Worm (Caenorhabditis elegans) whole organism, L3 larva: ENCODE measurements around the gene C24F3.2.

Experiments used
- R02D3.7 ChIP-seq: fragments of 150-350 bp; optimal IDR thresholded peaks from 2 replicates; lab custom pipeline; 2014; ENCODE audit warnings: missing biosample characterization, missing genetic modification characterization
- ZK546.5 ChIP-seq: sonication (generic microtip); optimal IDR thresholded peaks from 2 replicates; lab custom pipeline; 2017; ENCODE audit warnings: missing biosample characterization, missing genetic modification characterization
- aly-2 ChIP-seq: fragments of 150-350 bp; optimal IDR thresholded peaks from 2 replicates; lab custom pipeline; 2014; ENCODE audit warnings: missing biosample characterization, missing genetic modification characterization
- ama-1 ChIP-seq: fragments of 150-350 bp; optimal IDR thresholded peaks from 2 replicates; lab custom pipeline; 2018
- ceh-16 ChIP-seq: sonication (generic microtip); optimal IDR thresholded peaks from 2 replicates; lab custom pipeline; 2017; ENCODE audit warnings: missing biosample characterization, missing genetic modification characterization
- ceh-28 ChIP-seq: fragments of 150-350 bp; optimal IDR thresholded peaks from 2 replicates; lab custom pipeline; 2014; ENCODE audit warnings: missing biosample characterization, missing genetic modification reagents, missing genetic modification characterization
- ceh-82 ChIP-seq: fragments of 150-350 bp; optimal IDR thresholded peaks from 2 replicates; lab custom pipeline; 2014; ENCODE audit warnings: missing biosample characterization, missing genetic modification characterization
- ceh-9 ChIP-seq: sonication (generic microtip); optimal IDR thresholded peaks from 2 replicates; lab custom pipeline; 2018; ENCODE audit warnings: missing biosample characterization, missing genetic modification characterization
- daf-12 ChIP-seq: fragments of 150-350 bp; optimal IDR thresholded peaks from 2 replicates; lab custom pipeline; 2014; ENCODE audit warnings: missing biosample characterization, missing genetic modification reagents, missing genetic modification characterization
- egl-27 ChIP-seq: sonication (generic microtip); optimal IDR thresholded peaks from 4 replicates; lab custom pipeline; 2017; ENCODE audit warnings: missing biosample characterization, missing genetic modification reagents, missing genetic modification characterization
- egl-5 ChIP-seq: fragments of 150-350 bp; optimal IDR thresholded peaks from 2 replicates; lab custom pipeline; 2017; ENCODE audit warnings: missing biosample characterization, missing genetic modification reagents, missing genetic modification characterization, inconsistent platforms
- elt-1 ChIP-seq: fragments of 150-350 bp; optimal IDR thresholded peaks from 2 replicates; lab custom pipeline; 2014; ENCODE audit warnings: missing biosample characterization, missing genetic modification characterization
- elt-2 ChIP-seq: sonication (generic microtip); optimal IDR thresholded peaks from 2 replicates; lab custom pipeline; 2016; ENCODE audit warnings: missing genetic modification reagents, mild to moderate bottlenecking, missing genetic modification characterization, missing compliant biosample characterization
- elt-3 ChIP-seq, 3 experiments: fragments of 150-350 bp in 1 of 3; sonication (generic microtip) in 2 of 3; optimal IDR thresholded peaks; 2 replicates in 2 of 3; 4 replicates in 1 of 3; lab custom pipeline; 2014 to 2017; ENCODE audit warnings: missing biosample characterization in 3 of 3, missing genetic modification characterization in 3 of 3
- eor-1 ChIP-seq, 2 experiments: fragments of 150-350 bp; optimal IDR thresholded peaks; 2 replicates each; lab custom pipeline; 2014 to 2018; ENCODE audit warnings: missing biosample characterization in 2 of 2, missing genetic modification characterization in 2 of 2
- fkh-10 ChIP-seq: sonication (generic microtip); optimal IDR thresholded peaks from 2 replicates; lab custom pipeline; 2017; ENCODE audit warnings: missing biosample characterization, missing genetic modification reagents, missing genetic modification characterization
- fkh-2 ChIP-seq: fragments of 150-350 bp; optimal IDR thresholded peaks from 2 replicates; lab custom pipeline; 2014; ENCODE audit warnings: missing biosample characterization, missing genetic modification reagents, missing genetic modification characterization
- fos-1 ChIP-seq: fragments of 150-350 bp; optimal IDR thresholded peaks from 2 replicates; lab custom pipeline; 2014; ENCODE audit warnings: missing biosample characterization, missing genetic modification characterization
- hmg-11 ChIP-seq: sonication (generic microtip); optimal IDR thresholded peaks from 2 replicates; lab custom pipeline; 2016; ENCODE audit warnings: missing genetic modification characterization, missing compliant biosample characterization
- jun-1 ChIP-seq: fragments of 150-350 bp; optimal IDR thresholded peaks from 2 replicates; lab custom pipeline; 2014; ENCODE audit warnings: missing biosample characterization, missing genetic modification reagents, missing genetic modification characterization
- lin-15B ChIP-seq: fragments of 150-350 bp; optimal IDR thresholded peaks from 2 replicates; lab custom pipeline; 2014; ENCODE audit warnings: missing biosample characterization, missing genetic modification characterization
- lin-39 ChIP-seq: fragments of 150-350 bp; optimal IDR thresholded peaks from 2 replicates; lab custom pipeline; 2018; ENCODE audit warnings: missing biosample characterization, missing genetic modification reagents, missing genetic modification characterization
- lsy-12 ChIP-seq: sonication (generic microtip); optimal IDR thresholded peaks from 2 replicates; lab custom pipeline; 2016; ENCODE audit warnings: mild to moderate bottlenecking, missing genetic modification characterization, missing compliant biosample characterization
- mdl-1 ChIP-seq: fragments of 150-350 bp; optimal IDR thresholded peaks from 2 replicates; lab custom pipeline; 2014; ENCODE audit warnings: missing biosample characterization, missing genetic modification characterization
- mml-1 ChIP-seq: fragments of 150-350 bp; sonication (generic microtip); optimal IDR thresholded peaks from 3 replicates; lab custom pipeline; 2014; ENCODE audit warnings: missing biosample characterization, missing genetic modification characterization
- nfya-1 ChIP-seq: sonication (generic microtip); optimal IDR thresholded peaks from 2 replicates; lab custom pipeline; 2017; ENCODE audit warnings: missing genetic modification characterization, mild to moderate bottlenecking, missing compliant biosample characterization, antibody characterized with exemption, moderate library complexity; ENCODE audit not compliant: insufficient read depth
- nhr-11 ChIP-seq: fragments of 150-350 bp; optimal IDR thresholded peaks from 2 replicates; lab custom pipeline; 2014; ENCODE audit warnings: missing biosample characterization, missing genetic modification characterization
- nhr-12 ChIP-seq: fragments of 150-350 bp; optimal IDR thresholded peaks from 2 replicates; lab custom pipeline; 2014; ENCODE audit warnings: missing biosample characterization, missing genetic modification characterization
- nhr-23 ChIP-seq: fragments of 150-350 bp; optimal IDR thresholded peaks from 2 replicates; lab custom pipeline; 2014; ENCODE audit warnings: missing biosample characterization, missing genetic modification reagents, missing genetic modification characterization
- nhr-237 ChIP-seq: fragments of 150-350 bp; optimal IDR thresholded peaks from 2 replicates; lab custom pipeline; 2014; ENCODE audit warnings: missing biosample characterization, missing genetic modification characterization
- nhr-25 ChIP-seq: sonication (generic microtip); optimal IDR thresholded peaks from 2 replicates; lab custom pipeline; 2017; ENCODE audit warnings: missing biosample characterization, missing genetic modification characterization
- nhr-28 ChIP-seq: fragments of 150-350 bp; optimal IDR thresholded peaks from 2 replicates; lab custom pipeline; 2014; ENCODE audit warnings: missing biosample characterization, missing genetic modification characterization
- nhr-43 ChIP-seq: sonication (generic microtip); optimal IDR thresholded peaks from 2 replicates; lab custom pipeline; 2016; ENCODE audit warnings: mild to moderate bottlenecking, missing genetic modification characterization, missing compliant biosample characterization; ENCODE audit not compliant: poor library complexity, severe bottlenecking
- nhr-67 ChIP-seq: fragments of 150-350 bp; optimal IDR thresholded peaks from 2 replicates; lab custom pipeline; 2014; ENCODE audit warnings: missing biosample characterization, missing genetic modification characterization
- nhr-76 ChIP-seq: fragments of 150-350 bp; sonication (generic microtip); optimal IDR thresholded peaks from 5 replicates; lab custom pipeline; 2014; ENCODE audit warnings: missing biosample characterization, missing genetic modification characterization
- nhr-77 ChIP-seq: fragments of 150-350 bp; optimal IDR thresholded peaks from 2 replicates; lab custom pipeline; 2014; ENCODE audit warnings: missing biosample characterization, missing genetic modification characterization
- pha-4 ChIP-seq: fragments of 150-350 bp; optimal IDR thresholded peaks from 2 replicates; lab custom pipeline; 2014; ENCODE audit warnings: missing biosample characterization, missing genetic modification reagents, missing genetic modification characterization
- pqm-1 ChIP-seq: fragments of 150-350 bp; optimal IDR thresholded peaks from 2 replicates; lab custom pipeline; 2017; ENCODE audit warnings: missing biosample characterization, missing genetic modification characterization, inconsistent platforms
- sea-2 ChIP-seq: fragments of 150-350 bp; sonication (generic microtip); optimal IDR thresholded peaks from 4 replicates; lab custom pipeline; 2014; ENCODE audit warnings: missing biosample characterization, missing genetic modification reagents, missing genetic modification characterization
- skn-1 ChIP-seq: fragments of 150-350 bp; optimal IDR thresholded peaks from 2 replicates; lab custom pipeline; 2014; ENCODE audit warnings: missing biosample characterization, missing genetic modification characterization
- snpc-4 ChIP-seq: fragments of 150-350 bp; optimal IDR thresholded peaks from 2 replicates; lab custom pipeline; 2014; ENCODE audit warnings: missing biosample characterization, missing genetic modification characterization
- tbx-2 ChIP-seq: sonication (generic microtip); optimal IDR thresholded peaks from 2 replicates; lab custom pipeline; 2016; ENCODE audit warnings: mild to moderate bottlenecking, missing genetic modification characterization, missing compliant biosample characterization
- unc-39 ChIP-seq: sonication (generic microtip); optimal IDR thresholded peaks from 4 replicates; lab custom pipeline; 2017; ENCODE audit warnings: missing biosample characterization, missing genetic modification characterization
- unc-62 ChIP-seq: fragments of 150-350 bp; sonication (generic microtip); optimal IDR thresholded peaks from 4 replicates; lab custom pipeline; 2014; ENCODE audit warnings: missing biosample characterization, missing genetic modification reagents, missing genetic modification characterization
- zag-1 ChIP-seq: fragments of 150-350 bp; optimal IDR thresholded peaks from 2 replicates; lab custom pipeline; 2014; ENCODE audit warnings: missing biosample characterization, missing genetic modification characterization
- ztf-11 ChIP-seq: fragments of 150-350 bp; optimal IDR thresholded peaks from 2 replicates; lab custom pipeline; 2014; ENCODE audit warnings: missing biosample characterization, missing genetic modification characterization
- ztf-4 ChIP-seq: fragments of 150-350 bp; optimal IDR thresholded peaks from 2 replicates; lab custom pipeline; 2014; ENCODE audit warnings: missing biosample characterization, missing genetic modification characterization

The C24F3.2 gene

DNA sequence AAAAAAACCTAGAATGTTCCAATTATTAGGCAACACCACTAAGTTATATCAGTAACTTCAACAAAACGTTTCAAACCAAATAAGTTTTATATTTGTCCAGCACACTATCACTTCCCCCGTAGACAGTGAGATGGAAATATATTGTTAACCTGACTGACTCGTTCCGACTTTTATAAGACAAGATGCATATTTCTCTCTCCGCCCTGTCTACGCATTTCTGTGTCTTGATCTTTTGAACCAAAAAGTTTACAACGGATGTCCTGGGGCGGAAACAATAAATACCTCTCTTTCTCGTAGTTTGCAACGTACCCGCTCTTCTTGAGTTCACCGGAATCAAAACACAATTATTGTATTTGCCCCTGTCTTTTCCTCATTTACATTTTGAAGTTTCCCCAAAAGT is 28.9 kb downstream of the C24F3.2 start:
- no peak for TF ChIP-seq nhr-77 (tag; lab: Kevin White, UChicago)

DNA sequence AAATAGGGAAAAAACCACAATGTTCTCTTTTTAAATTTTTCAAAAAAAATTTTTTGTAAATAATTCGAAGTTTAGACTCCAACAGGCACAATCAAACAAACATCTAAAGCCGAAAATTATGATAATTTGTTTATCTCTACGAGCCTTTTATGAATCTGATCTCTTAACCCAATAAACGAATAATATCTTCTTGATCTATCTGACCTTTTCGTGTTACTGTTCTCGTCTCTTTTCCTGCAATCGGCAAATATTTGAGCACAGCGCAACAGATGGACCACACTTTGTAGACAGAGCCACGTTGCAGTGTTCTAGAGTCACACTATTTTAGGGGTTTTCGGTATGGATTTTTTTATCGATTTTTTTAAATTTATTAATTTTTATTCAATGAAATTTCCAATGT is 29.4 kb downstream of the C24F3.2 start:
- TF ChIP-seq ceh-82 (tag; lab: Kevin White, UChicago) (no peak), nhr-237 (tag; lab: Kevin White, UChicago) (no peak), hmg-11 (no peak)

DNA sequence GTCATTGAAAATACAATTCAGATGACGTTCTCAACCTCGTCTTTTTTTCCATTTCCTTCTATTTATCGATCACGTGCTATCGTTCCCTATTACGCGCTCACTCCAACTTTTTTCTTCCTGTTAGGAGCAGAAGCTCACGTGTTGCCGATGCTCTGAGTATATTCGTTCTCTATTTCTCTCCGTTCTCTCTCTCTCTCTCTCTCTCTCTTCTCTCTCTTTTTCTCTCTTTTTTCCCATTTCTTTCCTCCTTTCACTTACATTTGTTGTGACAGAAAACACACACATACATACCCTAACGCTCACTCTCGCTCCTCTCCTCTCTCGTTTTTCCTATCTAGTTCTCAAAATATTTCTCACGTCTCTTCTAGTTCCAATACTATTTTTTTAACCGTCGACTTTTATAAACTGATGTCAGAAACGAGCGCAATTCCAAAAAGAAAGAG is 30.0 kb downstream of the C24F3.2 start:
- TF ChIP-seq hmg-11, result peak; percentile 81
- peak; percentile 75 for TF ChIP-seq elt-1 (tag; lab: Kevin White, UChicago)
- TF ChIP-seq lin-15B (tag; lab: Kevin White, UChicago), result peak; percentile 57
- peak; percentile 67 for TF ChIP-seq tbx-2 (tag; lab: Kevin White, UChicago)
- peak; percentile 39 for TF ChIP-seq R02D3.7 (tag; lab: Kevin White, UChicago)
- no peak for TF ChIP-seq aly-2
- TF ChIP-seq fkh-2 (tag; lab: Kevin White, UChicago), result peak; percentile 12
- TF ChIP-seq ceh-28 (tag; lab: Kevin White, UChicago), result peak; percentile 74
- peak; percentile 97 for TF ChIP-seq jun-1 (tag; lab: Kevin White, UChicago)
- no peak for TF ChIP-seq egl-27 (tag; lab: Kevin White, UChicago)
- TF ChIP-seq nhr-23 (tag; lab: Kevin White, UChicago), result peak; percentile 52
- no peak for TF ChIP-seq elt-3 (tag; optimal IDR thresholded peaks at IDR 0.05; lab: Kevin White, UChicago)
- TF ChIP-seq ztf-4, result peak; percentile 38
- no peak for TF ChIP-seq sea-2 (GFP tag; lab: Kevin White, UChicago)
- no peak for TF ChIP-seq ZK546.5 (tag; lab: Kevin White, UChicago)
- no peak for TF ChIP-seq nhr-67 (tag; lab: Kevin White, UChicago)
- peak; percentile 43 for TF ChIP-seq nhr-25 (tag; lab: Kevin White, UChicago)
- TF ChIP-seq zag-1 (tag; lab: Kevin White, UChicago), result no peak
- no peak for TF ChIP-seq nhr-237 (tag; lab: Kevin White, UChicago)
- peak; percentile 46 for TF ChIP-seq egl-5 (tag; lab: Kevin White, UChicago)
- TF ChIP-seq ztf-11, result no peak
- no peak for TF ChIP-seq ceh-9 (tag; lab: Kevin White, UChicago)
- TF ChIP-seq daf-12 (tag; lab: Kevin White, UChicago), result no peak
- TF ChIP-seq mdl-1 (tag; lab: Kevin White, UChicago), result peak; percentile 94
- TF ChIP-seq nfya-1 (tag; lab: Kevin White, UChicago), result peak; percentile 86
- peak; percentile 92 for TF ChIP-seq pqm-1 (tag; lab: Kevin White, UChicago)
- TF ChIP-seq skn-1 (tag; lab: Kevin White, UChicago), result peak; percentile 87
- no peak for TF ChIP-seq nhr-76 (tag; lab: Kevin White, UChicago)
- TF ChIP-seq nhr-11 (tag; lab: Kevin White, UChicago), result peak; percentile 75
- no peak for TF ChIP-seq mml-1 (tag; lab: Kevin White, UChicago)
- TF ChIP-seq ceh-82 (tag; lab: Kevin White, UChicago), result no peak
- peak; percentile 2 for TF ChIP-seq fos-1 (tag; lab: Kevin White, UChicago)
- TF ChIP-seq lin-39 (tag; lab: Kevin White, UChicago), result peak; percentile 64
- TF ChIP-seq snpc-4 (tag; lab: Kevin White, UChicago), result peak; percentile 82
- TF ChIP-seq nhr-12, result no peak
- TF ChIP-seq unc-62 (GFP tag; lab: Kevin White, UChicago), result peak; percentile 55
- no peak for TF ChIP-seq nhr-28 (tag; lab: Kevin White, UChicago)
- TF ChIP-seq lsy-12 (tag; lab: Kevin White, UChicago), result peak; percentile 70
- TF ChIP-seq ama-1 (lab: Kevin White, UChicago), result no peak
- peak; percentile 93 for TF ChIP-seq fkh-10 (GFP tag; lab: Kevin White, UChicago)
- peak; percentile 93 for TF ChIP-seq pha-4 (tag; lab: Kevin White, UChicago)
- TF ChIP-seq elt-2 (tag; lab: Kevin White, UChicago), result peak; percentile 93
- TF ChIP-seq unc-39, result no peak
- no peak for TF ChIP-seq eor-1 (tag; optimal IDR thresholded peaks at IDR 0.05; lab: Kevin White, UChicago)
- TF ChIP-seq ceh-16 (tag; lab: Kevin White, UChicago), result no peak
- no peak for TF ChIP-seq nhr-77 (tag; lab: Kevin White, UChicago)
- TF ChIP-seq nhr-43 (tag; lab: Kevin White, UChicago), result peak; percentile 25
